Fruit fly (Drosophila melanogaster) S2 (cell line): ENCODE measurements around the gene CG11122.

Experiments
- CG8478 ChIP-seq: fragments of >200 bp; optimal IDR thresholded peaks from 2 replicates; lab custom pipeline; 2018
- CTCF ChIP-seq, 2 experiments: fragments of >200 bp; optimal IDR thresholded peaks; 2 replicates each; lab custom pipeline; 2018

CG11122 gene

dm6 chrX:11124126-11124748, at the start of gene CG11122:
Gene CG11122 (minus strand): TSS chrX:11124726.
- no peak for TF ChIP-seq CTCF (optimal IDR thresholded peaks at IDR 0.05; lab: Kevin White, UChicago)
- TF ChIP-seq CG8478 (lab: Kevin White, UChicago) = no peak

dm6 chrX:11170578-11170977, 46.1 kb upstream of the CG11122 start, which contains the start of gene CG1394:
Gene CG1394 (minus strand): TSS chrX:11170678.
- TF ChIP-seq CG8478 (lab: Kevin White, UChicago) (no peak), CTCF (optimal IDR thresholded peaks at IDR 0.05; lab: Kevin White, UChicago) (no peak)

dm6 chrX:11168958-11169357, 44.4 kb upstream of the CG11122 start, which contains the start of gene Antdh:
Gene Antdh (minus strand): TSS chrX:11169058.
- no peak for TF ChIP-seq CTCF (optimal IDR thresholded peaks at IDR 0.05; lab: Kevin White, UChicago)
- TF ChIP-seq CG8478 (lab: Kevin White, UChicago) = no peak

dm6 chrX:11159710-11160446, 35.4 kb upstream of the CG11122 start, which contains the start of gene CG32668:
Gene CG32668 (minus strand): TSS chrX:11159760.
- no peak for TF ChIP-seq CTCF (optimal IDR thresholded peaks at IDR 0.05; lab: Kevin White, UChicago)

dm6 chrX:11155808-11156589, 31.5 kb upstream of the CG11122 start:
- TF ChIP-seq CG8478 (lab: Kevin White, UChicago) (no peak), CTCF (optimal IDR thresholded peaks at IDR 0.05; lab: Kevin White, UChicago) (no peak)

- TF ChIP-seq CG8478 (lab: Kevin White, UChicago) (no peak), CTCF (optimal IDR thresholded peaks at IDR 0.05; lab: Kevin White, UChicago) (peak; percentile 1 to 18)
Measured at dm6 chrX:11154511-11155197, 30.1 kb upstream of the CG11122 start.

- no peak for TF ChIP-seq CG8478 (lab: Kevin White, UChicago)
- peak; percentile 83 to 89 for TF ChIP-seq CTCF (optimal IDR thresholded peaks at IDR 0.05; lab: Kevin White, UChicago)
Measured at dm6 chrX:11153826-11154510, 29.4 kb upstream of the CG11122 start, which contains the start of the genes rtv and Dlic. Gene rtv (minus strand): TSS chrX:11153990. Gene Dlic (plus strand): TSS chrX:11154421.

dm6 chrX:11153413-11153812, 28.9 kb upstream of the CG11122 start:
- TF ChIP-seq CG8478 (lab: Kevin White, UChicago) (no peak), CTCF (optimal IDR thresholded peaks at IDR 0.05; lab: Kevin White, UChicago) (no peak)

- TF ChIP-seq CTCF (optimal IDR thresholded peaks at IDR 0.05; lab: Kevin White, UChicago) (no peak), CG8478 (lab: Kevin White, UChicago) (no peak)
Measured at dm6 chrX:11149201-11149600, 24.7 kb upstream of the CG11122 start, which contains the start of gene Lint-1. Gene Lint-1 (plus strand): TSS chrX:11149323.

- TF ChIP-seq CG8478 (lab: Kevin White, UChicago) = no peak
- TF ChIP-seq CTCF (optimal IDR thresholded peaks at IDR 0.05; lab: Kevin White, UChicago) = no peak
Measured at dm6 chrX:11148272-11148835, 23.8 kb upstream of the CG11122 start, which contains the start of gene Ran. Gene Ran (minus strand): TSS chrX:11148716.

dm6 chrX:11147553-11148067, 23.1 kb upstream of the CG11122 start:
- TF ChIP-seq CTCF (optimal IDR thresholded peaks at IDR 0.05; lab: Kevin White, UChicago) = no peak
- TF ChIP-seq CG8478 (lab: Kevin White, UChicago) = no peak

dm6 chrX:11146598-11147176, 22.2 kb upstream of the CG11122 start:
- no peak for TF ChIP-seq CG8478 (lab: Kevin White, UChicago)

- TF ChIP-seq CTCF (optimal IDR thresholded peaks at IDR 0.05; lab: Kevin White, UChicago) = no peak
- TF ChIP-seq CG8478 (lab: Kevin White, UChicago) = no peak
Measured at dm6 chrX:11144575-11144974, 20.0 kb upstream of the CG11122 start.
